Fruit fly (Drosophila melanogaster): ENCODE measurements around the gene CG42749.

DNA sequence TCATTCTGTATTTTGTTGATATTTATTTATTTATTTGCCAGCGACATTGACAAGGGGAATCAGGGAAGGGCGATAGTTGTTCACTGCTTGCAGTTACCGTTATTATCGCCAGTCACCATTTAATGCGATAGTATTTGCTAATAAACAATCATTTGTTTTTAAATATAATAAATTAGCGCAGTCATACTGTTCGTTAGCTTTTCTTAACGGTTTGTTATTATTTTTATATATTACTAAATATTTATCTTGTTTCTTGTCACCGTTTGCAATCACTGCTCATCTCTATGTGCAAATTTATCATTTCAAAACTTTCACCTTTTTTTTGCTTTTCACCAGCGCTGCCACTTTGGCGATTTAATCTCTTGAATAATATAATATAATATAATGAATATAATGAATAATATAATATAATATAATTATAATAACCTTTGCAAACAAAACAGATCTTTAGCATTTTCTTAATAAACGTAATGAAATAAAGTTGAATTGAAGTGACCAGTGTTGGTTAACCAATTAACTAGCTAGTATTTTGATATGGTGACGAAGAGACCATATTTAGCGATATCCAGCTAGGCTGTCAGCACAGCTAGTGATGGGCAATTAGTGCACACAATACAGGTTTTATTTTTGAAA, 33.5 kb downstream of the CG42749 start, which contains the start of the genes CG3309 and XRCC1:
- TF ChIP-seq Myc (optimal IDR thresholded peaks at IDR 0.05) (no peak), ttk (optimal IDR thresholded peaks at IDR 0.05) (no peak), psq (optimal IDR thresholded peaks at IDR 0.05) (no peak), h (optimal IDR thresholded peaks at IDR 0.05) (no peak), Sin3A (optimal IDR thresholded peaks at IDR 0.05) (no peak)

All from Kc167 (cell line).